Worm (Caenorhabditis elegans): Measurements from ENCODE around the gene pix-1.

The pix-1 gene

ce11 chrX:13700642-13701233, 26.4 kb upstream of the pix-1 start (continued):
- TF ChIP-seq ceh-90 (tag; optimal IDR thresholded peaks at IDR 0.05) (no peak), ztf-4 (tag; optimal IDR thresholded peaks at IDR 0.05) (peak; percentile 99), sup-37 (GFP tag; optimal IDR thresholded peaks at IDR 0.05) (peak; percentile 95), egl-13 (tag; optimal IDR thresholded peaks at IDR 0.05) (peak; percentile 99), dpl-1 (GFP tag; optimal IDR thresholded peaks at IDR 0.05) (peak; percentile 63 to 72 (median 69)), isw-1 (GFP tag; IDR thresholded peaks at IDR 0.05) (peak; percentile 92), fkh-10 (GFP tag; optimal IDR thresholded peaks at IDR 0.05) (peak; percentile 100), sox-4 (tag; optimal IDR thresholded peaks at IDR 0.05) (peak; percentile 100), aha-1 (tag; optimal IDR thresholded peaks at IDR 0.05) (peak; percentile 96), hpl-2 (GFP tag; optimal IDR thresholded peaks at IDR 0.05) (peak; percentile 100), ama-1 (optimal IDR thresholded peaks at IDR 0.05) (peak; percentile 49), mef-2 (tag; optimal IDR thresholded peaks at IDR 0.05) (peak; percentile 96), dsc-1 (tag; optimal IDR thresholded peaks at IDR 0.05) (peak; percentile 100), nhr-71 (tag; optimal IDR thresholded peaks at IDR 0.05) (peak; percentile 99), efl-3 (GFP tag; optimal IDR thresholded peaks at IDR 0.05) (peak; percentile 99), swsn-7 (tag; optimal IDR thresholded peaks at IDR 0.05) (peak; percentile 99), nhr-90 (tag; optimal IDR thresholded peaks at IDR 0.05; ENCODE audit: poor library complexity) (peak; percentile 100), ceh-63 (GFP tag; optimal IDR thresholded peaks at IDR 0.05) (peak; percentile 99), snpc-4 (tag; optimal IDR thresholded peaks at IDR 0.05) (peak; percentile 95), alr-1 (tag; optimal IDR thresholded peaks at IDR 0.05; ENCODE audit: borderline replicate concordance) (no peak), unc-86 (tag; optimal IDR thresholded peaks at IDR 0.05) (peak; percentile 98), C34B4.2 (tag; optimal IDR thresholded peaks at IDR 0.05) (peak; percentile 64), tbx-2 (tag; optimal IDR thresholded peaks at IDR 0.05) (peak; percentile 99), lin-14 (GFP tag; optimal IDR thresholded peaks at IDR 0.05) (peak; percentile 98), elt-3 (tag; optimal IDR thresholded peaks at IDR 0.05) (peak; percentile 44 to 99 (median 86)), skn-1 (tag; optimal IDR thresholded peaks at IDR 0.05) (peak; percentile 98), nhr-76 (tag; optimal IDR thresholded peaks at IDR 0.05) (peak; percentile 99), mep-1 (tag; optimal IDR thresholded peaks at IDR 0.05) (peak; percentile 100), unc-62 (GFP tag; optimal IDR thresholded peaks at IDR 0.05) (no peak), hlh-17 (GFP tag; optimal IDR thresholded peaks at IDR 0.05; ENCODE audit: borderline replicate concordance) (no peak), mab-9 (GFP tag; IDR thresholded peaks at IDR 0.05) (peak; percentile 99), nhr-12 (tag; optimal IDR thresholded peaks at IDR 0.05) (peak; percentile 89), lsy-2 (tag; optimal IDR thresholded peaks at IDR 0.05) (peak; percentile 95), C04F5.9 (tag; optimal IDR thresholded peaks at IDR 0.05) (peak; percentile 95), F16B12.6 (tag; optimal IDR thresholded peaks at IDR 0.05) (peak; percentile 25), nhr-85 (tag) (peak; percentile 99), fkh-8 (tag; optimal IDR thresholded peaks at IDR 0.05) (peak; percentile 98), sptf-1 (tag; optimal IDR thresholded peaks at IDR 0.05) (no peak), C16A3.4 (tag; optimal IDR thresholded peaks at IDR 0.05) (peak; percentile 99), elt-2 (tag; optimal IDR thresholded peaks at IDR 0.05) (peak; percentile 94), rnt-1 (tag; optimal IDR thresholded peaks at IDR 0.05) (peak; percentile 100), tlp-1 (tag; optimal IDR thresholded peaks at IDR 0.05) (no peak), blmp-1 (tag; optimal IDR thresholded peaks at IDR 0.05) (peak; percentile 64), egl-27 (tag; optimal IDR thresholded peaks at IDR 0.05) (peak; percentile 97 to 98), xbp-1 (tag; optimal IDR thresholded peaks at IDR 0.05) (peak; percentile 98), nhr-11 (tag; optimal IDR thresholded peaks at IDR 0.05) (peak; percentile 99), fkh-4 (tag; optimal IDR thresholded peaks at IDR 0.05; ENCODE audit: borderline replicate concordance) (peak; percentile 97), nhr-28 (tag; optimal IDR thresholded peaks at IDR 0.05) (peak; percentile 58), aly-2 (tag; optimal IDR thresholded peaks at IDR 0.05) (peak; percentile 96), jun-1 (tag; optimal IDR thresholded peaks at IDR 0.05) (peak; percentile 100)

Measured in whole organism, L1 larva.